Worm (Caenorhabditis elegans): Measurements from ENCODE around the gene C35D10.5.

DNA sequence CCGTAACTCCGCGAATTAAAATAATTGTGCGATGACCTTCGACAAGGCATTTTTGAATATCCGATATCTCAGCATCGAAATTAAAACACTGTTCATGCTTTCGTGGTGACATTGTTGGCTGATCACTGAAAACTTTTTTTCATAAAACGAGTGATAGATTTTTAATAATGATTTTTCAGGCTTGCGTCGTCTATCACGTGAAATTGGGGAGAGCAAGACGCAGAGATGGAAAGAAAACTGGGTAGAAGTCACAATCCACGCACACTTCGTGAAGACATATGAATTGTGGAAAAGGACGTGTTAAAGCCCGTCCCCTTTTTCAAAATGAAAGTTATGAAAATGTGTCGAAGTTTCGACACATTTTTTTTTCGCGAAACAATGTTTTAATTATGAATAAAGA, 12.4 kb upstream of the C35D10.5 start, which contains the start of gene nonu-1:
- TF ChIP-seq lin-13 (tag; optimal IDR thresholded peaks at IDR 0.05): no peak
- TF ChIP-seq elt-1 (tag; optimal IDR thresholded peaks at IDR 0.05; ENCODE audit: borderline replicate concordance, insufficient read depth): no peak
- TF ChIP-seq blmp-1 (tag; optimal IDR thresholded peaks at IDR 0.05): no peak
- TF ChIP-seq ces-1 (GFP tag; optimal IDR thresholded peaks at IDR 0.05): no peak
- no peak for TF ChIP-seq flh-1 (GFP tag; optimal IDR thresholded peaks at IDR 0.05)
- TF ChIP-seq unc-62 (GFP tag; optimal IDR thresholded peaks at IDR 0.05): no peak
- TF ChIP-seq snpc-4 (tag; optimal IDR thresholded peaks at IDR 0.05): no peak
- no peak for TF ChIP-seq lsy-2 (tag; optimal IDR thresholded peaks at IDR 0.05)
- TF ChIP-seq unc-39 (tag; optimal IDR thresholded peaks at IDR 0.05): no peak
- no peak for TF ChIP-seq nhr-2 (tag; optimal IDR thresholded peaks at IDR 0.05)
- no peak for TF ChIP-seq nhr-76 (tag; optimal IDR thresholded peaks at IDR 0.05)
- TF ChIP-seq nhr-12 (tag; optimal IDR thresholded peaks at IDR 0.05): no peak
- TF ChIP-seq mep-1 (tag; optimal IDR thresholded peaks at IDR 0.05): no peak
- no peak for TF ChIP-seq sptf-1 (tag; optimal IDR thresholded peaks at IDR 0.05)

Data from whole organism, mixed stage, embryonic.